Worm (Caenorhabditis elegans) whole organism, early embryonic: ENCODE results near the gene spin-1.
"Not testable (repeated sequence)": the region's sequence is repeated elsewhere in the genome, so short reads cannot be mapped to it uniquely, and the experiment has no call there.

Experiments
- F13C5.2 ChIP-seq: sonication (generic microtip); optimal IDR thresholded peaks from 2 replicates; lab custom pipeline; 2017; ENCODE audit warnings: mild to moderate bottlenecking, missing genetic modification characterization, inconsistent platforms, missing compliant biosample characterization
- aly-1 ChIP-seq: sonication (generic microtip); optimal IDR thresholded peaks from 2 replicates; lab custom pipeline; 2016; ENCODE audit warnings: missing genetic modification characterization, missing compliant biosample characterization
- ama-1 ChIP-seq: fragments of 150-350 bp; optimal IDR thresholded peaks from 2 replicates; lab custom pipeline; 2014
- ceh-13 ChIP-seq: fragments of 200-800 bp; sonication (Bioruptor generic); optimal IDR thresholded peaks from 2 replicates; lab custom pipeline; 2018; ENCODE audit warnings: mild to moderate bottlenecking, missing genetic modification characterization, missing compliant biosample characterization
- ets-7 ChIP-seq: sonication (generic microtip); optimal IDR thresholded peaks from 2 replicates; lab custom pipeline; 2016; ENCODE audit warnings: missing genotype, missing genetic modification characterization, missing compliant biosample characterization
- flt-1 ChIP-seq: fragments of 200-800 bp; sonication (Bioruptor generic); IDR thresholded peaks from 2 replicates; pipeline ENCODE4 v1.3.6; 2022; ENCODE audit warnings: missing genetic modification characterization, missing compliant biosample characterization
- hmg-4 ChIP-seq: fragments of 200-800 bp; sonication (Bioruptor generic); optimal IDR thresholded peaks from 2 replicates; lab custom pipeline; 2018; ENCODE audit warnings: mild to moderate bottlenecking, missing genetic modification characterization, missing compliant biosample characterization
- scrt-1 ChIP-seq: fragments of 200-800 bp; sonication (Bioruptor generic); IDR thresholded peaks from 2 replicates; pipeline ENCODE4 v1.3.6; 2022; ENCODE audit warnings: missing genetic modification characterization, missing compliant biosample characterization
- tbx-37 ChIP-seq: fragments of 200-800 bp; sonication (Bioruptor generic); conservative IDR thresholded peaks from 2 replicates; pipeline ENCODE4 v1.3.6; 2022; ENCODE audit warnings: missing genetic modification reagents, missing genetic modification characterization, missing compliant biosample characterization
- tra-4 ChIP-seq: sonication (generic microtip); optimal IDR thresholded peaks from 2 replicates; lab custom pipeline; 2017; ENCODE audit warnings: missing genetic modification characterization, missing compliant biosample characterization

- TF ChIP-seq tra-4 (tag; lab: Kevin White, UChicago); ama-1 (lab: Kevin White, UChicago); hmg-4 (GFP tag; lab: Kevin White, UChicago); tbx-37; ceh-13 (GFP tag; lab: Kevin White, UChicago); ets-7 (tag; lab: Kevin White, UChicago); F13C5.2 (tag; lab: Kevin White, UChicago); scrt-1 (GFP tag; lab: Robert Waterston, UW); aly-1; flt-1: not testable (repeated sequence)
Observed at ce11 chrV:12131157-12131556, 16.4 kb downstream of the spin-1 start, which contains the start of gene enpp-1.
